Fruit fly (Drosophila melanogaster): ENCODE data around the gene Hap40.

The Hap40 gene

DNA sequence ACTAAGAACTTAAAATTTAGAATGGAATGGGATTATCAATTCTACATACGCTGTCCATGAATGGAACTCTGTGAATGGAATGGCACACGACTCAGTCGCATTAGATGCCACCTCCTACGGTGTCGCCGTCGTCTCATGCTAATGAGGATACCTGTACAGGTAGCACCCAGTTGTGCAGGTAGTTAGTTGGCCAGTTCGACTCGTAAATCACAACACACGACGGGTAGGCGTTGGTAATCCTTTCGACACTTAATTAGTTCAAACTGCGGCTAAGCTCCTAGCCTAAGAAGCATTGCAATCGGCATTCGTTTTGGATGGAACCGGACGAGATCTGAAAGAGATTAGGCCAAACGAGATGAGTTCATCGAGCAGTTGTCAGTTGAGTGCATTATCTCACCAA lies 19.5 kb upstream of the Hap40 start:
- TF ChIP-seq CG34367 (tag; optimal IDR thresholded peaks at IDR 0.05), result no peak
- no peak for TF ChIP-seq Pif1B (GFP tag; optimal IDR thresholded peaks at IDR 0.05)

DNA sequence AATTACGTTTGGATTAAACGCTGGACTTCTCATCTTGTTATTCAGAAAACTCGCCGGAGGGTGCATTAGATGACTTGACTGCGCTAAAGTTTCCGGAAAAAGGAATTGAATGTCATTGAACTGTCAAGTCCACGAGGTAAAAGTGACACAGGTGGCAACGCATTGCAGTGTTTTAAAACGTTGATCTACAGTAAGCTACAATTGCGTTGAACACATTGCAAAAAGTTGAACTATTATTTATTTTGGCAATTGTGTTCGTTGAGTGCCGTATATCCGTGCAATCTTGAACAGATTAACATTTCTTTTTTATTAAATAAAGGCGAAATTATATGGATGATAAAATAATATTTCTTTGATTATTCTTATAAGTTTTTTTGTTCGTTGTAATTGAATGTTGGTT lies 15.2 kb upstream of the Hap40 start, which contains the start of gene CG15599:
Gene CG15599 (minus strand): TSS at position 101 of the 400 bp plus-strand sequence.
- no peak for TF ChIP-seq CG8301 (tag; optimal IDR thresholded peaks at IDR 0.05)
- TF ChIP-seq CG12605 (GFP tag; IDR thresholded peaks at IDR 0.05), result no peak
- TF ChIP-seq CG10348 (GFP tag; IDR thresholded peaks at IDR 0.05), result no peak
- TF ChIP-seq EcR (GFP tag; optimal IDR thresholded peaks at IDR 0.05), result no peak
- no peak for TF ChIP-seq gl (tag; optimal IDR thresholded peaks at IDR 0.05)
- TF ChIP-seq Snoo (tag; optimal IDR thresholded peaks at IDR 0.05), result no peak
- no peak for TF ChIP-seq CG17806 (tag; optimal IDR thresholded peaks at IDR 0.05)
- no peak for TF ChIP-seq D1 (tag; optimal IDR thresholded peaks at IDR 0.05)
- no peak for TF ChIP-seq CG15710 (tag; optimal IDR thresholded peaks at IDR 0.05)
- no peak for TF ChIP-seq Ets98B (GFP tag; IDR thresholded peaks at IDR 0.05)
- no peak for TF ChIP-seq CG8159 (tag; optimal IDR thresholded peaks at IDR 0.05)
- no peak for TF ChIP-seq Pif1A (GFP tag; optimal IDR thresholded peaks at IDR 0.05)
- no peak for TF ChIP-seq CG4496 (GFP tag; IDR thresholded peaks at IDR 0.05)
- no peak for TF ChIP-seq fd96Ca (GFP tag; IDR thresholded peaks at IDR 0.05)
- TF ChIP-seq CG32121 (GFP tag; IDR thresholded peaks at IDR 0.05), result no peak
- TF ChIP-seq CG13204 (GFP tag; optimal IDR thresholded peaks at IDR 0.05), result no peak
- no peak for TF ChIP-seq rn (GFP tag; IDR thresholded peaks at IDR 0.05)

DNA sequence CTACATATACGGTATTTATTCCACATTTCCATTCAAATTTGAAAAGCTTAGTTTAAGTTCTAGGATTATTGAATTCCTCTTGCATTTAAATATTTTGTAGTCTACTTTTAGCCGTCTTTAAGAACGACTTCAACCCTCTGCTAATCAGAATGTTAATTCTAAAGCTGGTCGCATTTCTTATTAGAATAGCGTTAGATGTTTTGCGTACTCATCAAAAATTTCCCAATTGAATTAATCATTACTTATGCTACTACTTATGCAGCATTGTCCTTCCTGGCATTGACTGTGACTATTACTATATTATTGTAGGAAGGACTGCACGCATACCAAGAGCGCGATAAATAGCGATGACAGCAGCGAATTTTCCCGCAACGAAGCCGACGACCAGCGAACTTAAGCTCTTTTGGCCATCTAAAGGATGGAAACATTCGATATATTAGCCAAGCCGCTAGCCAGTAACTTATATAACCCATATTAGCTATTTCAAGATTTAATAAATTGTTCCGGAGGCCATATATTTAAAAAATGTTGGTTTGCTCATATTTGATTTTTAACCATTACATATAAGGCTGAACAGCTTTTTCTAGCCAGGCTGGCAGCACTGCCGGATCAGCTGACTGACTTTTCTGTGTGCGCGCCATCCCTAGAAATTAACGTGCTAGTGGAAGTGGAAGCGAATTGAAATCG lies 6.9 kb upstream of the Hap40 start, which contains the start of gene CG8128:
Gene CG8128 (plus strand): TSS at position 641 of the 687 bp plus-strand sequence.
- no peak for TF ChIP-seq CG17806 (tag; optimal IDR thresholded peaks at IDR 0.05)
- TF ChIP-seq Ets98B (GFP tag; IDR thresholded peaks at IDR 0.05), result no peak
- no peak for TF ChIP-seq Snoo (tag; optimal IDR thresholded peaks at IDR 0.05)
- TF ChIP-seq CG12605 (GFP tag; IDR thresholded peaks at IDR 0.05), result no peak
- TF ChIP-seq Pif1A (GFP tag; optimal IDR thresholded peaks at IDR 0.05), result no peak
- no peak for TF ChIP-seq gl (tag; optimal IDR thresholded peaks at IDR 0.05)
- TF ChIP-seq CG4496 (GFP tag; IDR thresholded peaks at IDR 0.05), result peak; percentile 29; the same call in 2 of the 3 replicates
- peak; percentile 41 for TF ChIP-seq D1 (tag; optimal IDR thresholded peaks at IDR 0.05)

DNA sequence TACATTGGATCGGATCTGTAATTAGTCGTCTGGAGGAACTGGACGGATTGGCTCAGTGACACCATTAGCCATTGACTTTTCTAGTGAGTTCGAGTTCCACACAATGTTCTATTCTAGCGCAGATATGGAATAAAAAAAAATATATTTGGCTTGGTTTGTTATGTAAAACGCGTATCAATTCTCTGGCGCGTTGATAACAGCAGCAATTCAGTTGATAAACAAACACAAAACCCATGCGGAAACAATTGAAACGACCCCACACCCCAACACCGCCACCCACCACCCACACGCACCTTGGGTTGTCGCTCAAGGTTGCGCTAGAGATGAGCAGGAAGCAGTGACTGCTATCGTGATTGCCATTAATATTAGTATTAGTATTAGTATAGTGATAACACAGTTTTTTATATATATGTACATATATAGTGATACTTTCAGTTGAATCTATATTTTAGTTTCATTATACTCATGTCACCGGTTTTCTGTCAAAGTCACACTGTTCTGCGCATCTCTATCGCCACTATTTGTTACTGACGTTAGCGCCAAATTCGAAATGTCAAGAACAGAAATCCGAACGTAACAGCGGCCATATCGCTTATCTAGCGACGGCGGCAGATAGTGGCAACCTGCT lies 6.2 kb upstream of the Hap40 start:
- peak; percentile 2 for TF ChIP-seq EcR (GFP tag; optimal IDR thresholded peaks at IDR 0.05)
- peak; percentile 88 for TF ChIP-seq CG8159 (tag; optimal IDR thresholded peaks at IDR 0.05)
- TF ChIP-seq rn (GFP tag; IDR thresholded peaks at IDR 0.05), result peak; percentile 76
- TF ChIP-seq CG4496 (GFP tag; IDR thresholded peaks at IDR 0.05), result peak; percentile 94
- peak; percentile 90 for TF ChIP-seq fd96Ca (GFP tag; IDR thresholded peaks at IDR 0.05)
- TF ChIP-seq Snoo (tag; optimal IDR thresholded peaks at IDR 0.05), result peak; percentile 84
- TF ChIP-seq CG12605 (GFP tag; IDR thresholded peaks at IDR 0.05), result peak; percentile 64
- peak; percentile 83 for TF ChIP-seq Pif1B (GFP tag; optimal IDR thresholded peaks at IDR 0.05)
- TF ChIP-seq CG8301 (tag; optimal IDR thresholded peaks at IDR 0.05), result peak; percentile 89
- TF ChIP-seq CG9948 (tag; optimal IDR thresholded peaks at IDR 0.05), result peak; percentile 84
- TF ChIP-seq CG10348 (GFP tag; IDR thresholded peaks at IDR 0.05), result peak; percentile 67
- TF ChIP-seq CG17806 (tag; optimal IDR thresholded peaks at IDR 0.05), result peak; percentile 86
- TF ChIP-seq CG34367 (tag; optimal IDR thresholded peaks at IDR 0.05), result peak; percentile 75
- TF ChIP-seq gl (tag; optimal IDR thresholded peaks at IDR 0.05), result peak; percentile 76
- TF ChIP-seq Pif1A (GFP tag; optimal IDR thresholded peaks at IDR 0.05), result no peak
- TF ChIP-seq CG13204 (GFP tag; optimal IDR thresholded peaks at IDR 0.05), result no peak
- peak; percentile 67 for TF ChIP-seq D1 (tag; optimal IDR thresholded peaks at IDR 0.05)
- TF ChIP-seq CG15710 (tag; optimal IDR thresholded peaks at IDR 0.05), result peak; percentile 82
- peak; percentile 92 for TF ChIP-seq Ets98B (GFP tag; IDR thresholded peaks at IDR 0.05)
- peak; percentile 92 for TF ChIP-seq CG14655 (GFP tag; optimal IDR thresholded peaks at IDR 0.05)
- peak; percentile 95 for TF ChIP-seq CG32121 (GFP tag; IDR thresholded peaks at IDR 0.05)

DNA sequence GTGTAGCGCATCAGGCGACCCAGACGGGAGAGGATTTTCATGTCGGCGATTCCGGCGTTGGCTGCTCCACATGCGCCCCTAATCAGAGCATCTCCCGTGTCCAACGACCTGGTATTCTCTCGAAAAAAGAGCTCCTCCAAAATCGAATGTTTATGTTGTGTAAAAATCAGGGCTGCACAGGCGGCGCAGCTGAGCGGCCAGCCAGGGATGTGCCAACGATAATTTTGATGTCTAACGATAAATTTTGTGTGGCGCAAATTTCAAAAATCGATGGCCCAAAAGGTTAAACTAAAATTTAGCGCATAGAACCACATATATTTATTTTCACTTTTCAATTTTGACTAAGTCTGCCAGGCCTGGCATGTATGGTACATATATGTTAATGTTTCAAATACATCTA lies 2.9 kb upstream of the Hap40 start, which contains the start of gene CG9240:
Gene CG9240 (minus strand): TSS at position 213 of the 400 bp plus-strand sequence.
- TF ChIP-seq CG10348 (GFP tag; IDR thresholded peaks at IDR 0.05) (no peak), Snoo (tag; optimal IDR thresholded peaks at IDR 0.05) (no peak), CG13204 (GFP tag; optimal IDR thresholded peaks at IDR 0.05) (no peak), CG8301 (tag; optimal IDR thresholded peaks at IDR 0.05) (no peak), fd96Ca (GFP tag; IDR thresholded peaks at IDR 0.05) (no peak), Pif1B (GFP tag; optimal IDR thresholded peaks at IDR 0.05) (no peak)

DNA sequence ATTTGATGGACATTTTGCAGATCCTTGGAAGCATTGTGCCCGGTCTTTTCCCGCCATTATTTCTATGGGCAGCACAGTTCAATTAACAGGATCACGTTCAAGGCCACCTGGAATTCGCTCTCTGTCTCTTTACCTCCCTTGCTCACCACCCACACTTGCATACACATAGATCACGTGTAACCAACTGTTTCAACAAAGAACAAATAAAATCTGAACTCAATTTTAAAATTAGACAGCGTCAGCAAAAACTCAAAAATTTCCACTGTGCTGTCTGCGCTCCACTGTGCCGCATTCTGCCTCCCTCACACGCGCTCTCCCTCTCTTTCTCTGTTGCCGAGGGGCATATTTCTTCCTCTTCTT lies 5.7 kb downstream of the Hap40 start:
- TF ChIP-seq CG8301 (tag; optimal IDR thresholded peaks at IDR 0.05) (peak; percentile 8), CG15710 (tag; optimal IDR thresholded peaks at IDR 0.05) (peak; percentile 0), rn (GFP tag; IDR thresholded peaks at IDR 0.05) (no peak), CG12605 (GFP tag; IDR thresholded peaks at IDR 0.05) (no peak), CG4496 (GFP tag; IDR thresholded peaks at IDR 0.05) (peak; percentile 31; the same call in 2 of the 3 replicates), CG14655 (GFP tag; optimal IDR thresholded peaks at IDR 0.05) (no peak), gl (tag; optimal IDR thresholded peaks at IDR 0.05) (no peak), CG8159 (tag; optimal IDR thresholded peaks at IDR 0.05) (peak; percentile 2)

All from whole organism, pupa.